Worm (Caenorhabditis elegans): ENCODE results near the gene C32A9.1.

The C32A9.1 gene

DNA sequence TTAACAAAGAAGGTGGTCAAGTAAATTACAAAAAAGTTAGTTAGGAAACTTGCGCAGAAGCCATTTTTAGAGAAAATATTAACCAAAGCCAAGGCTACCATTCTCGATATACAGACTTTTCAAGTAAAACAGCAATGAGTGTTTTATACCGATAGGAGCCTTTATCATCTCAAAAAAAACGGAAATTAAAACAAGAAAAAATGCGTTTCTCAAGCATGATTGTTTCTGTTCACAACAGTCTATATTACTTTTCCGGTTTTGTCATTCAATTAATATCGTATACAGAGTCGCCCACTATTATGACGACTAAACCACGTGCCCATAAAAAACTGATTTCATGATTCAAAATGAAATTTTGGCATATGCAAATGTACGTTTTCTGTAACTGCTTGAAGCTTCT is 19.0 kb downstream of the C32A9.1 start, which contains the start of gene str-74:
Gene str-74 (minus strand): TSS at position 101 of the 400 bp plus-strand sequence.
- TF ChIP-seq pat-9 (tag; optimal IDR thresholded peaks at IDR 0.05), result no peak
- TF ChIP-seq fkh-10 (GFP tag; optimal IDR thresholded peaks at IDR 0.05), result no peak
- no peak for TF ChIP-seq ceh-2 (tag; optimal IDR thresholded peaks at IDR 0.05)
- TF ChIP-seq npax-4 (tag; optimal IDR thresholded peaks at IDR 0.05), result no peak
- TF ChIP-seq ceh-22 (tag; optimal IDR thresholded peaks at IDR 0.05), result no peak
- no peak for TF ChIP-seq odd-2 (tag; optimal IDR thresholded peaks at IDR 0.05)
- no peak for TF ChIP-seq pax-1 (tag; optimal IDR thresholded peaks at IDR 0.05)
- TF ChIP-seq elt-4 (tag; optimal IDR thresholded peaks at IDR 0.05), result no peak
- no peak for TF ChIP-seq ztf-16 (tag; optimal IDR thresholded peaks at IDR 0.05)
- TF ChIP-seq C38D4.7 (GFP tag; optimal IDR thresholded peaks at IDR 0.05), result no peak
- no peak for TF ChIP-seq K09A11.1 (tag; optimal IDR thresholded peaks at IDR 0.05; ENCODE audit: insufficient read depth)
- no peak for TF ChIP-seq pha-4 (tag; optimal IDR thresholded peaks at IDR 0.05)
- no peak for TF ChIP-seq T23F11.4 (GFP tag; optimal IDR thresholded peaks at IDR 0.05)
- no peak for TF ChIP-seq unc-3 (GFP tag; conservative IDR thresholded peaks at IDR 0.05)
- TF ChIP-seq unc-3 (tag; optimal IDR thresholded peaks at IDR 0.05), result no peak
- TF ChIP-seq tbx-7 (tag; optimal IDR thresholded peaks at IDR 0.05), result no peak
- no peak for TF ChIP-seq dmd-4 (tag; optimal IDR thresholded peaks at IDR 0.05; ENCODE audit: borderline replicate concordance)

DNA sequence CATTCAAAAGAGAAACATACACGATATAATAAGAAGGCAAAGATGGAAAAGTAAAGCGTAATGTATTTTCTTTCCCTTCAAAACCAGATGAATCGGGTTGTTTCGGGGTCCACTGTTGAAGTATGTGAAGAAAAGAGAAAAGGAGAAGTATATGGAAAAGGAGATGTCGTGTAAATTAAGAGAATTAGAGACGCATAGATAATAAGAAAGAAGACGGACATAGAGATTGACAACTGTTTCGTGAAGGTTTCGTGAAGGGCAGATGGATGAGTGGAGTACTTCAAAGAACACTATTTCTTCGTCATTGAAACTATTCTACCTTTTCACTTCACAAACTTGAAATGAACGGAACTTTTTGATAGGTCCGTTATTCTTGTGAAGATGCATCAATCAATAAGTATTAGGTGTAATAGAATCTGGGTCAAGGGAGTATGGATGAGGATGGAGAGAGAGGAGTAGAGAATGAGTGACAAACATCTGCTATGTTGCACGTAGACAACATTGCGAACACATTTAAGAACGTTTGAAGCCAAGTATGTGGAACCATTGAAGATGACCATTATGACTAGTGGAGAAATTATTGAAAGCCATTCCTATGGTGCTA is 21.7 kb downstream of the C32A9.1 start:
- TF ChIP-seq ceh-18 (tag; optimal IDR thresholded peaks at IDR 0.05) (no peak), tbx-7 (tag; optimal IDR thresholded peaks at IDR 0.05) (no peak), ama-1 (optimal IDR thresholded peaks at IDR 0.05) (no peak), pax-1 (tag; optimal IDR thresholded peaks at IDR 0.05) (no peak), gmeb-2 (tag; optimal IDR thresholded peaks at IDR 0.05) (no peak), hlh-8 (tag; optimal IDR thresholded peaks at IDR 0.05) (no peak), tbx-2 (tag; optimal IDR thresholded peaks at IDR 0.05) (peak; percentile 1), fkh-10 (GFP tag; optimal IDR thresholded peaks at IDR 0.05) (no peak), nfya-1 (tag; optimal IDR thresholded peaks at IDR 0.05) (peak; percentile 40), F13H6.1 (tag; optimal IDR thresholded peaks at IDR 0.05) (no peak), unc-55 (GFP tag; optimal IDR thresholded peaks at IDR 0.05) (peak; percentile 73), ceh-48 (tag; optimal IDR thresholded peaks at IDR 0.05) (no peak), sox-2 (GFP tag; IDR thresholded peaks at IDR 0.05) (no peak)

ce11 chrX:10236844-10237243 is 23.1 kb downstream of the C32A9.1 start, which contains the start of gene zipt-13:
Gene zipt-13 (minus strand): TSS chrX:10236944.
- TF ChIP-seq ceh-45 (GFP tag; IDR thresholded peaks at IDR 0.05) (no peak), ztf-16 (tag; optimal IDR thresholded peaks at IDR 0.05) (no peak), C08G9.2 (tag; optimal IDR thresholded peaks at IDR 0.05) (no peak), T23F11.4 (GFP tag; optimal IDR thresholded peaks at IDR 0.05) (no peak), eyg-1 (tag; optimal IDR thresholded peaks at IDR 0.05) (no peak)

ce11 chrX:10232395-10232794 is 27.5 kb downstream of the C32A9.1 start:
- no peak for TF ChIP-seq pha-4 (tag; optimal IDR thresholded peaks at IDR 0.05)
- TF ChIP-seq pag-3 (tag; optimal IDR thresholded peaks at IDR 0.05; ENCODE audit: borderline replicate concordance), result no peak
- TF ChIP-seq nhr-11 (tag; optimal IDR thresholded peaks at IDR 0.05), result no peak
- TF ChIP-seq unc-42 (tag; optimal IDR thresholded peaks at IDR 0.05), result peak; percentile 13
- TF ChIP-seq madf-2 (tag; optimal IDR thresholded peaks at IDR 0.05), result no peak
- no peak for TF ChIP-seq K09A11.1 (tag; optimal IDR thresholded peaks at IDR 0.05; ENCODE audit: insufficient read depth)
- TF ChIP-seq pros-1 (tag; optimal IDR thresholded peaks at IDR 0.05), result no peak
- TF ChIP-seq ref-2 (tag; optimal IDR thresholded peaks at IDR 0.05), result no peak
